Fruit fly (Drosophila melanogaster) whole organism, embryonic: Measurements from ENCODE around the gene Rab30.

ENCODE experiments used
- Ada2b ChIP-seq: fragments of 200-800 bp; sonication (Bioruptor generic); IDR thresholded peaks from 2 replicates; pipeline ENCODE4 v1.3.6; 2022; ENCODE audit warnings: missing biosample characterization, missing genetic modification characterization
- CG10267 ChIP-seq: fragments of 200-800 bp; sonication (Bioruptor generic); optimal IDR thresholded peaks from 2 replicates; lab custom pipeline; 2018; ENCODE audit warnings: missing biosample characterization, mild to moderate bottlenecking, missing genetic modification characterization, moderate library complexity
- CG10654 ChIP-seq: fragments of 200-800 bp; sonication (Bioruptor generic); optimal IDR thresholded peaks from 2 replicates; lab custom pipeline; 2016; ENCODE audit warnings: missing biosample characterization, missing genetic modification characterization
- CG12104 ChIP-seq: fragments of 200-800 bp; sonication (Bioruptor generic); optimal IDR thresholded peaks from 3 replicates; lab custom pipeline; 2016; ENCODE audit warnings: missing biosample characterization, missing genetic modification characterization
- CG12744 ChIP-seq: fragments of 200-800 bp; sonication (Bioruptor generic); optimal IDR thresholded peaks from 2 replicates; lab custom pipeline; 2016; ENCODE audit warnings: missing biosample characterization, missing genetic modification characterization
- CG13894 ChIP-seq: fragments of 200-800 bp; sonication (Bioruptor generic); optimal IDR thresholded peaks from 3 replicates; lab custom pipeline; 2018; ENCODE audit warnings: missing biosample characterization, mild to moderate bottlenecking, missing genetic modification characterization, moderate library complexity
- CG14965 ChIP-seq: fragments of 200-800 bp; sonication (Bioruptor generic); optimal IDR thresholded peaks from 2 replicates; lab custom pipeline; 2016; ENCODE audit warnings: missing biosample characterization, missing genetic modification characterization, borderline replicate concordance
- CG15073 ChIP-seq: fragments of 200-800 bp; sonication (Bioruptor generic); optimal IDR thresholded peaks from 2 replicates; lab custom pipeline; 2016; ENCODE audit warnings: missing biosample characterization, missing genetic modification characterization
- CG15269 ChIP-seq: fragments of 200-800 bp; sonication (Bioruptor generic); optimal IDR thresholded peaks from 2 replicates; lab custom pipeline; 2018; ENCODE audit warnings: missing biosample characterization, mild to moderate bottlenecking, missing genetic modification characterization, moderate library complexity
- CG18599 ChIP-seq: fragments of 200-800 bp; sonication (Bioruptor generic); optimal IDR thresholded peaks from 3 replicates; lab custom pipeline; 2017; ENCODE audit warnings: missing biosample characterization, missing genetic modification characterization, mild to moderate bottlenecking, moderate library complexity, missing genetic modification reagents
- CG31224 ChIP-seq: fragments of 200-800 bp; sonication (Bioruptor generic); IDR thresholded peaks from 2 replicates; pipeline ENCODE4 v1.3.6; 2022; ENCODE audit warnings: missing biosample characterization, missing genetic modification characterization
- CG4282 ChIP-seq: fragments of 200-800 bp; sonication (Bioruptor generic); optimal IDR thresholded peaks from 2 replicates; lab custom pipeline; 2016; ENCODE audit warnings: missing biosample characterization, missing genetic modification characterization
- CG5245 ChIP-seq: fragments of 200-800 bp; sonication (Bioruptor generic); optimal IDR thresholded peaks from 3 replicates; lab custom pipeline; 2016; ENCODE audit warnings: missing biosample characterization, missing genetic modification characterization
- CG7556 ChIP-seq: fragments of 200-800 bp; sonication (Bioruptor generic); optimal IDR thresholded peaks from 2 replicates; lab custom pipeline; 2017; ENCODE audit warnings: missing biosample characterization, mild to moderate bottlenecking, missing genetic modification characterization
- CG7987 ChIP-seq: fragments of 200-800 bp; sonication (Bioruptor generic); optimal IDR thresholded peaks from 2 replicates; lab custom pipeline; 2018; ENCODE audit warnings: missing biosample characterization, mild to moderate bottlenecking, missing genetic modification characterization, moderate library complexity
- CG8281 ChIP-seq: fragments of 200-800 bp; sonication (Bioruptor generic); optimal IDR thresholded peaks from 2 replicates; lab custom pipeline; 2018; ENCODE audit warnings: missing biosample characterization, mild to moderate bottlenecking, missing genetic modification characterization, moderate library complexity
- CG8478 ChIP-seq: fragments of >200 bp; optimal IDR thresholded peaks from 2 replicates; lab custom pipeline; 2018
- CoRest ChIP-seq: fragments of 200-800 bp; sonication (Bioruptor generic); optimal IDR thresholded peaks from 3 replicates; lab custom pipeline; 2018; ENCODE audit warnings: missing biosample characterization, mild to moderate bottlenecking, missing genetic modification characterization, moderate library complexity
- Dad ChIP-seq: fragments of 200-800 bp; sonication (Bioruptor generic); optimal IDR thresholded peaks from 3 replicates; lab custom pipeline; 2016; ENCODE audit warnings: missing biosample characterization, missing genetic modification characterization
- Drgx ChIP-seq: fragments of 200-800 bp; sonication (Bioruptor generic); IDR thresholded peaks from 2 replicates; pipeline ENCODE4 v1.3.6; 2022; ENCODE audit warnings: missing biosample characterization, missing genetic modification characterization
- H15 ChIP-seq: fragments of 200-800 bp; sonication (Bioruptor generic); IDR thresholded peaks from 3 replicates; pipeline ENCODE4 v1.3.6; 2022; ENCODE audit warnings: missing biosample characterization, missing genetic modification characterization
- H2.0 ChIP-seq: fragments of 200-800 bp; sonication (Bioruptor generic); IDR thresholded peaks from 2 replicates; pipeline ENCODE4 v1.3.6; 2022; ENCODE audit warnings: missing biosample characterization, missing genetic modification characterization
- Hr39 ChIP-seq: fragments of >200 bp; optimal IDR thresholded peaks from 2 replicates; lab custom pipeline; 2017
- Lim3 ChIP-seq: fragments of 200-800 bp; sonication (Bioruptor generic); IDR thresholded peaks from 2 replicates; pipeline ENCODE4 v1.3.6; 2022; ENCODE audit warnings: missing biosample characterization, missing genetic modification characterization
- MBD-R2 ChIP-seq: fragments of 200-800 bp; sonication (Bioruptor generic); IDR thresholded peaks from 2 replicates; pipeline ENCODE4 v1.3.6; 2022; ENCODE audit warnings: missing biosample characterization, missing genetic modification characterization
- Med ChIP-seq: fragments of 200-800 bp; sonication (Bioruptor generic); peaks from one replicate; lab custom pipeline; 2016; ENCODE audit warnings: missing biosample characterization, missing genetic modification characterization, mild to moderate bottlenecking, inconsistent platforms, moderate library complexity
- NfI ChIP-seq: fragments of 200-800 bp; sonication (Bioruptor generic); optimal IDR thresholded peaks from 3 replicates; lab custom pipeline; 2018; ENCODE audit warnings: missing biosample characterization, mild to moderate bottlenecking, missing genetic modification characterization, moderate library complexity
- Oaz ChIP-seq: fragments of 200-800 bp; sonication (Bioruptor generic); IDR thresholded peaks from 2 replicates; pipeline ENCODE4 v1.3.6; 2022; ENCODE audit warnings: missing biosample characterization, missing genetic modification characterization
- Opbp ChIP-seq: fragments of 200-800 bp; sonication (Bioruptor generic); IDR thresholded peaks from 3 replicates; pipeline ENCODE4 v1.3.6; 2022; ENCODE audit warnings: missing biosample characterization, missing genetic modification characterization; ENCODE audit not compliant: partially characterized antibody
- Trl ChIP-seq, 3 experiments: fragments of >200 bp in 2 of 3; fragments of 200-800 bp in 1 of 3; sonication (Bioruptor generic) in 1 of 3; optimal IDR thresholded peaks; 2 replicates in 1 of 3; 3 replicates in 2 of 3; lab custom pipeline; 2016 to 2017; ENCODE audit warnings: missing biosample characterization in 1 of 3, missing genetic modification characterization in 1 of 3
- bab2 ChIP-seq: fragments of 200-800 bp; sonication (Bioruptor generic); optimal IDR thresholded peaks from 2 replicates; lab custom pipeline; 2016; ENCODE audit warnings: missing biosample characterization, missing genetic modification characterization
- bcd ChIP-seq: fragments of 200-800 bp; sonication (Bioruptor generic); optimal IDR thresholded peaks from 2 replicates; lab custom pipeline; 2017; ENCODE audit warnings: missing biosample characterization, mild to moderate bottlenecking, missing genetic modification characterization
- crc ChIP-seq: fragments of 200-800 bp; sonication (Bioruptor generic); optimal IDR thresholded peaks from 2 replicates; lab custom pipeline; 2016; ENCODE audit warnings: missing biosample characterization, missing genetic modification characterization
- gcm2 ChIP-seq: fragments of 200-800 bp; sonication (Bioruptor generic); optimal IDR thresholded peaks from 2 replicates; lab custom pipeline; 2016; ENCODE audit warnings: missing biosample characterization, missing genetic modification characterization
- gro ChIP-seq: fragments of 200-800 bp; sonication (Bioruptor generic); optimal IDR thresholded peaks from 2 replicates; lab custom pipeline; 2016; ENCODE audit warnings: missing biosample characterization, missing genetic modification characterization
- gsb ChIP-seq: fragments of 200-800 bp; sonication (Bioruptor generic); IDR thresholded peaks from 2 replicates; pipeline ENCODE4 v1.3.6; 2022; ENCODE audit warnings: missing biosample characterization, missing genetic modification characterization
- gsb-n ChIP-seq: fragments of 200-800 bp; sonication (Bioruptor generic); optimal IDR thresholded peaks from 3 replicates; lab custom pipeline; 2018; ENCODE audit warnings: missing biosample characterization, mild to moderate bottlenecking, missing genetic modification characterization
- inv ChIP-seq: fragments of 200-800 bp; sonication (Bioruptor generic); IDR thresholded peaks from 2 replicates; pipeline ENCODE4 v1.3.6; 2022; ENCODE audit warnings: missing biosample characterization, missing genetic modification characterization; ENCODE audit not compliant: partially characterized antibody
- kni ChIP-seq: fragments of 200-800 bp; sonication (Bioruptor generic); optimal IDR thresholded peaks from 3 replicates; lab custom pipeline; 2017; ENCODE audit warnings: mild to moderate bottlenecking, missing biosample characterization, missing genetic modification reagents, missing genetic modification characterization
- knrl ChIP-seq: fragments of 200-800 bp; sonication (Bioruptor generic); IDR thresholded peaks from 3 replicates; pipeline ENCODE4 v1.3.6; 2022; ENCODE audit warnings: missing biosample characterization, missing genetic modification characterization; ENCODE audit not compliant: partially characterized antibody
- lmd ChIP-seq: fragments of 200-800 bp; sonication (Bioruptor generic); IDR thresholded peaks from 2 replicates; pipeline ENCODE4 v1.3.6; 2022; ENCODE audit warnings: missing biosample characterization, missing genetic modification characterization
- oc ChIP-seq: fragments of 200-800 bp; sonication (Bioruptor generic); optimal IDR thresholded peaks from 2 replicates; lab custom pipeline; 2018; ENCODE audit warnings: missing biosample characterization, mild to moderate bottlenecking, missing genetic modification characterization, moderate library complexity
- pb ChIP-seq: fragments of 200-800 bp; sonication (Bioruptor generic); optimal IDR thresholded peaks from 3 replicates; lab custom pipeline; 2016; ENCODE audit warnings: missing biosample characterization, missing genetic modification characterization
- prd ChIP-seq, 3 experiments: fragments of >200 bp in 2 of 3; fragments of 200-800 bp in 1 of 3; sonication (Bioruptor generic) in 1 of 3; optimal IDR thresholded peaks in 2 of 3; IDR thresholded peaks in 1 of 3; 2 replicates in 2 of 3; 3 replicates in 1 of 3; pipeline versions ENCODE4 v1.3.6 to Lab custom; 2017 to 2022; ENCODE audit warnings: missing biosample characterization in 1 of 3, missing genetic modification characterization in 1 of 3
- row ChIP-seq: fragments of 200-800 bp; sonication (Bioruptor generic); IDR thresholded peaks from 3 replicates; pipeline ENCODE4 v1.3.6; 2022; ENCODE audit warnings: missing biosample characterization, missing genetic modification characterization
- sd ChIP-seq: fragments of 200-800 bp; sonication (Bioruptor generic); optimal IDR thresholded peaks from 3 replicates; lab custom pipeline; 2018; ENCODE audit warnings: missing biosample characterization, mild to moderate bottlenecking, missing genetic modification characterization, moderate library complexity
- sisA ChIP-seq: fragments of 200-800 bp; sonication (Bioruptor generic); IDR thresholded peaks from 2 replicates; pipeline ENCODE4 v1.3.6; 2022; ENCODE audit warnings: missing biosample characterization, missing genetic modification characterization
- slou ChIP-seq: fragments of 200-800 bp; sonication (Bioruptor generic); optimal IDR thresholded peaks from 3 replicates; lab custom pipeline; 2016; ENCODE audit warnings: missing biosample characterization, missing genetic modification characterization
- wek ChIP-seq: fragments of 200-800 bp; sonication (Bioruptor generic); optimal IDR thresholded peaks from 3 replicates; lab custom pipeline; 2018; ENCODE audit warnings: missing biosample characterization, mild to moderate bottlenecking, missing genetic modification characterization, moderate library complexity

The Rab30 gene

DNA sequence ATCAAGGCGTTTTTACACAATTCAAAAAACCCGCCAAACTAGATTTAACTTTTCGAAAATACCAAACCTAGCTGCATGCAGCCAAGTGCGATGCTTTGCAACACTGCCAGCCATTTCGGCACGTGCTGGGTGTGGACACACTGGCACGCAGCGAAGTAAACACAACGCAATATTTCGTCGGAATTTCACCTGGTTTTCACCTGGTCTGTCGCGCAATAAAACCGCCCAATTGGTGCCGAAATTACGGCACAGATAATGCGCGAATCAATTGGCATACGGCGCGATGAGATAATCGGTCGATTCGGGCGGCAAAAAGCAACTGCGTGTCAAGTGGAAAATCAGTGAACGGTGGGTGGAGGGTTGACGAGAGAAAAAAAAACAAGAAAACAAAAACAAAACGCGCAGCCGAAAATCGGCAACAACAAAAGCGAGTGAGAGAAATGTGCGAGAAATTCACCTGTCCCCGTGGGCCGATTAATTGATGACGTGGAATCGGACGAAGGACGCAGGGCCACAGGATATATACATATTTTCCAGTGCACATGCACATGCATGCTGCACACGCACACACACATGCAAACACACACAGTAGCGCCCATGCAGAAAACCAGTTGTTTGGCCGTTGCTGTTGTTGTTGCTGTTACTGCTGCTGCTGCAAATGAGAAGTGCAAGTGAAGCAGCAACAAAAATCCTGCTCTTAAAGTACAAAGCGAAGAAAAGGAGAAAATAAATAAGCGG, 24.0 kb upstream of the Rab30 start, which contains the start of gene Mnn1 (continued):
- no peak for TF ChIP-seq prd (optimal IDR thresholded peaks at IDR 0.05; lab: Kevin White, UChicago)
- peak; percentile 8; the same call in 1 of the 3 replicates for TF ChIP-seq prd (GFP tag; IDR thresholded peaks at IDR 0.05; lab: Robert Waterston, UW)
- TF ChIP-seq Drgx (GFP tag; lab: Robert Waterston, UW), result no peak
- no peak for TF ChIP-seq Trl (optimal IDR thresholded peaks at IDR 0.05; lab: Kevin White, UChicago)
- peak; percentile 40 for TF ChIP-seq Trl (GFP tag; optimal IDR thresholded peaks at IDR 0.05; lab: Kevin White, UChicago)
- peak; percentile 53 for TF ChIP-seq Dad (GFP tag; lab: Kevin White, UChicago)
- peak; percentile 21 for TF ChIP-seq CG7556 (GFP tag; lab: Kevin White, UChicago)
- peak; percentile 16; the same call in 1 of the 3 replicates for TF ChIP-seq row
- TF ChIP-seq H15 (GFP tag; lab: Robert Waterston, UW), result no peak
- TF ChIP-seq inv (GFP tag; lab: Robert Waterston, UW), result no peak
- TF ChIP-seq CG14965, result no peak
- TF ChIP-seq CG15269 (tag; lab: Kevin White, UChicago), result no peak
- no peak for TF ChIP-seq oc
- peak; percentile 95 for TF ChIP-seq sd (tag; lab: Kevin White, UChicago)
- TF ChIP-seq CoRest (tag; lab: Kevin White, UChicago), result no peak
- TF ChIP-seq NfI, result peak; percentile 57
- TF ChIP-seq knrl (GFP tag; lab: Robert Waterston, UW), result peak; percentile 31; the same call in 1 of the 3 replicates
- no peak for TF ChIP-seq CG4282 (GFP tag; lab: Kevin White, UChicago)
- no peak for TF ChIP-seq CG8281 (tag; lab: Kevin White, UChicago)
- no peak for TF ChIP-seq bcd
- TF ChIP-seq CG12104 (GFP tag; lab: Kevin White, UChicago), result no peak
- TF ChIP-seq CG13894 (tag; lab: Kevin White, UChicago), result no peak
- TF ChIP-seq gro (GFP tag; lab: Kevin White, UChicago), result peak; percentile 49
- no peak for TF ChIP-seq Hr39
- no peak for TF ChIP-seq CG8478 (lab: Kevin White, UChicago)
- TF ChIP-seq kni (GFP tag; lab: Kevin White, UChicago), result no peak
- TF ChIP-seq H2.0 (GFP tag; lab: Robert Waterston, UW), result no peak
- TF ChIP-seq CG10654, result no peak
- peak; percentile 51 for TF ChIP-seq bab2 (GFP tag; lab: Kevin White, UChicago)
- no peak for TF ChIP-seq CG18599 (GFP tag; lab: Kevin White, UChicago)
- TF ChIP-seq Oaz (GFP tag; lab: Robert Waterston, UW), result no peak
- TF ChIP-seq CG31224, result no peak
- TF ChIP-seq sisA (GFP tag; lab: Robert Waterston, UW), result no peak
- TF ChIP-seq Opbp (GFP tag; lab: Robert Waterston, UW), result peak; percentile 57
- TF ChIP-seq Lim3, result no peak
- no peak for TF ChIP-seq gsb-n
- TF ChIP-seq Ada2b, result no peak
- TF ChIP-seq CG12744 (GFP tag; lab: Kevin White, UChicago), result no peak
- no peak for TF ChIP-seq wek (GFP tag; lab: Kevin White, UChicago)
- no peak for TF ChIP-seq gcm2 (GFP tag; lab: Kevin White, UChicago)
- TF ChIP-seq pb (GFP tag; lab: Kevin White, UChicago), result peak; percentile 44
- peak; percentile 96 for TF ChIP-seq Med (GFP tag; lab: Kevin White, UChicago)
- peak; percentile 19 for TF ChIP-seq CG5245 (GFP tag; lab: Kevin White, UChicago)
- no peak; the same call in 1 of the 2 replicates for TF ChIP-seq lmd (GFP tag; lab: Robert Waterston, UW)
- TF ChIP-seq CG7987 (GFP tag; lab: Kevin White, UChicago), result peak; percentile 79
- peak; percentile 98 for TF ChIP-seq CG10267 (tag; lab: Kevin White, UChicago)
- peak; percentile 47; the same call in 1 of the 2 replicates for TF ChIP-seq MBD-R2 (GFP tag; lab: Robert Waterston, UW)
- TF ChIP-seq gsb (GFP tag; lab: Robert Waterston, UW), result no peak
- TF ChIP-seq slou (GFP tag; lab: Kevin White, UChicago), result no peak
- no peak for TF ChIP-seq CG15073 (GFP tag; lab: Kevin White, UChicago)
- no peak for TF ChIP-seq crc
